Worm (Caenorhabditis elegans) whole organism, young adult: ENCODE data around the gene ugt-62.

Experiments
- F10E7.11 ChIP-seq: sonication (generic microtip); optimal IDR thresholded peaks from 2 replicates; lab custom pipeline; 2017; ENCODE audit warnings: mild to moderate bottlenecking, missing genetic modification characterization, moderate library complexity, missing compliant biosample characterization
- F33H1.4 ChIP-seq: fragments of 200-800 bp; sonication (Bioruptor generic); IDR thresholded peaks from 2 replicates; pipeline ENCODE4 v1.3.6; 2022; ENCODE audit warnings: missing genetic modification reagents, missing genetic modification characterization, missing compliant biosample characterization
- F39B2.1 ChIP-seq: fragments of 200-800 bp; sonication (Bioruptor generic); IDR thresholded peaks from 2 replicates; pipeline ENCODE4 v1.3.6; 2022; ENCODE audit warnings: missing genetic modification reagents, missing genetic modification characterization, missing compliant biosample characterization
- F57A8.1 ChIP-seq: fragments of 200-800 bp; sonication (Bioruptor generic); optimal IDR thresholded peaks from 2 replicates; lab custom pipeline; 2018; ENCODE audit warnings: mild to moderate bottlenecking, missing genetic modification characterization, moderate library complexity, missing compliant biosample characterization
- ama-1 ChIP-seq, 3 experiments: fragments of 150-350 bp in 1 of 3; sonication (generic microtip) in 2 of 3; optimal IDR thresholded peaks; 2 replicates each; lab custom pipeline; 2014 to 2018; ENCODE audit warnings: missing biosample characterization in 2 of 3, missing genetic modification characterization in 2 of 3, missing genetic modification reagents in 2 of 3
- bed-2 ChIP-seq: fragments of 200-800 bp; sonication (Bioruptor generic); IDR thresholded peaks from 2 replicates; pipeline ENCODE4 v1.3.6; 2022; ENCODE audit warnings: missing genetic modification reagents, missing genetic modification characterization, missing compliant biosample characterization
- fkh-3 ChIP-seq: sonication (generic microtip); optimal IDR thresholded peaks from 2 replicates; lab custom pipeline; 2016; ENCODE audit warnings: mild to moderate bottlenecking, missing genetic modification characterization, missing compliant biosample characterization
- lin-26 ChIP-seq: fragments of 200-800 bp; sonication (Bioruptor generic); IDR thresholded peaks from 2 replicates; pipeline ENCODE4 v1.3.6; 2022; ENCODE audit warnings: missing genetic modification reagents, missing genetic modification characterization, missing compliant biosample characterization
- lin-35 ChIP-seq, 3 experiments: fragments of 150-350 bp in 2 of 3; sonication (generic microtip) in 1 of 3; optimal IDR thresholded peaks; 2 replicates each; lab custom pipeline; 2014 to 2018; ENCODE audit warnings: missing biosample characterization in 3 of 3, missing genetic modification characterization in 3 of 3, missing genetic modification reagents in 3 of 3
- mxl-1 ChIP-seq: sonication (generic microtip); optimal IDR thresholded peaks from 2 replicates; lab custom pipeline; 2016; ENCODE audit warnings: missing genetic modification characterization, missing compliant biosample characterization
- rec-8 ChIP-seq, 2 experiments: sonication (generic microtip); optimal IDR thresholded peaks; 2 replicates each; lab custom pipeline; 2016; ENCODE audit warnings: mild to moderate bottlenecking in 2 of 2, missing genetic modification characterization in 2 of 2, missing genetic modification reagents in 2 of 2, missing genotype in 2 of 2, missing biosample characterization in 1 of 2, missing compliant biosample characterization in 1 of 2, moderate library complexity in 1 of 2
- unc-62 ChIP-seq: fragments of 150-350 bp; optimal IDR thresholded peaks from 2 replicates; lab custom pipeline; 2014; ENCODE audit warnings: missing biosample characterization, missing genetic modification reagents, missing genetic modification characterization

DNA sequence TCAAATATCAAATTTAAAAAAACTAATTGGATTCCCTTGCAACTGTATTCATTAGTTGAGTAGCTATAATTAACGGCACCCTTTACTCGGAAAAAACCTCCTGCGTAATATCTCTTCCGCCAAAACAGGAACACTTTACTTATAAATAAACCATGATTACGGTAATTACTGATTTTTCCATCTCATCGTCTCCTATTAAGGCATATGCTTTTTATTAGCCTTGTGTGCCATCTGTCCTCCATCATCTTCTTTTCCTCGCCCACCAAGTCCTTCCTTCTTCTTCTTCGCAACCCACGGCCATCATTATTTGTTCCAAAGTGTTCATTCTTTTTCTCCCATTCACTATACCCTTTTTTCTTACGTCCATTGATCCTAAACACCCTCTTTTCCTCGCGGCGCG lies 21.0 kb downstream of the ugt-62 start:
- TF ChIP-seq fkh-3 (tag; lab: Kevin White, UChicago) (no peak), rec-8 (tag; optimal IDR thresholded peaks at IDR 0.05; lab: Kevin White, UChicago) (no peak), F10E7.11 (no peak), mxl-1 (no peak), F57A8.1 (no peak), lin-35 (GFP tag; optimal IDR thresholded peaks at IDR 0.05; lab: Kevin White, UChicago) (no peak), ama-1 (optimal IDR thresholded peaks at IDR 0.05; lab: Kevin White, UChicago) (no peak), ama-1 (GFP tag; optimal IDR thresholded peaks at IDR 0.05; lab: Kevin White, UChicago) (no peak), F39B2.1 (GFP tag; lab: Robert Waterston, UW) (no peak), bed-2 (no peak), F33H1.4 (GFP tag; lab: Robert Waterston, UW) (no peak), lin-26 (GFP tag; lab: Robert Waterston, UW) (no peak), unc-62 (GFP tag; lab: Kevin White, UChicago) (no peak)
